Worm (Caenorhabditis elegans) whole organism, L3 larva: ENCODE data around the gene mut-7.
A peak's percentile ranks its signal among the peaks of the same experiment; 100 is the strongest.

Source experiments
- ZK546.5 ChIP-seq: sonication (generic microtip); optimal IDR thresholded peaks from 2 replicates; lab custom pipeline; 2017; ENCODE audit warnings: missing biosample characterization, missing genetic modification characterization
- aly-2 ChIP-seq: fragments of 150-350 bp; optimal IDR thresholded peaks from 2 replicates; lab custom pipeline; 2014; ENCODE audit warnings: missing biosample characterization, missing genetic modification characterization
- ceh-16 ChIP-seq: sonication (generic microtip); optimal IDR thresholded peaks from 2 replicates; lab custom pipeline; 2017; ENCODE audit warnings: missing biosample characterization, missing genetic modification characterization
- ceh-28 ChIP-seq: fragments of 150-350 bp; optimal IDR thresholded peaks from 2 replicates; lab custom pipeline; 2014; ENCODE audit warnings: missing biosample characterization, missing genetic modification reagents, missing genetic modification characterization
- ceh-82 ChIP-seq: fragments of 150-350 bp; optimal IDR thresholded peaks from 2 replicates; lab custom pipeline; 2014; ENCODE audit warnings: missing biosample characterization, missing genetic modification characterization
- ceh-9 ChIP-seq: sonication (generic microtip); optimal IDR thresholded peaks from 2 replicates; lab custom pipeline; 2018; ENCODE audit warnings: missing biosample characterization, missing genetic modification characterization
- egl-27 ChIP-seq: sonication (generic microtip); optimal IDR thresholded peaks from 4 replicates; lab custom pipeline; 2017; ENCODE audit warnings: missing biosample characterization, missing genetic modification reagents, missing genetic modification characterization
- egl-5 ChIP-seq: fragments of 150-350 bp; optimal IDR thresholded peaks from 2 replicates; lab custom pipeline; 2017; ENCODE audit warnings: missing biosample characterization, missing genetic modification reagents, missing genetic modification characterization, inconsistent platforms
- elt-1 ChIP-seq: fragments of 150-350 bp; optimal IDR thresholded peaks from 2 replicates; lab custom pipeline; 2014; ENCODE audit warnings: missing biosample characterization, missing genetic modification characterization
- elt-2 ChIP-seq: sonication (generic microtip); optimal IDR thresholded peaks from 2 replicates; lab custom pipeline; 2016; ENCODE audit warnings: missing genetic modification reagents, mild to moderate bottlenecking, missing genetic modification characterization, missing compliant biosample characterization
- elt-3 ChIP-seq, 3 experiments: fragments of 150-350 bp in 1 of 3; sonication (generic microtip) in 2 of 3; optimal IDR thresholded peaks; 2 replicates in 2 of 3; 4 replicates in 1 of 3; lab custom pipeline; 2014 to 2017; ENCODE audit warnings: missing biosample characterization in 3 of 3, missing genetic modification characterization in 3 of 3
- eor-1 ChIP-seq, 2 experiments: fragments of 150-350 bp; optimal IDR thresholded peaks; 2 replicates each; lab custom pipeline; 2014 to 2018; ENCODE audit warnings: missing biosample characterization in 2 of 2, missing genetic modification characterization in 2 of 2
- fkh-10 ChIP-seq: sonication (generic microtip); optimal IDR thresholded peaks from 2 replicates; lab custom pipeline; 2017; ENCODE audit warnings: missing biosample characterization, missing genetic modification reagents, missing genetic modification characterization
- fkh-2 ChIP-seq: fragments of 150-350 bp; optimal IDR thresholded peaks from 2 replicates; lab custom pipeline; 2014; ENCODE audit warnings: missing biosample characterization, missing genetic modification reagents, missing genetic modification characterization
- hmg-11 ChIP-seq: sonication (generic microtip); optimal IDR thresholded peaks from 2 replicates; lab custom pipeline; 2016; ENCODE audit warnings: missing genetic modification characterization, missing compliant biosample characterization
- jun-1 ChIP-seq: fragments of 150-350 bp; optimal IDR thresholded peaks from 2 replicates; lab custom pipeline; 2014; ENCODE audit warnings: missing biosample characterization, missing genetic modification reagents, missing genetic modification characterization
- lin-15B ChIP-seq: fragments of 150-350 bp; optimal IDR thresholded peaks from 2 replicates; lab custom pipeline; 2014; ENCODE audit warnings: missing biosample characterization, missing genetic modification characterization
- lsy-12 ChIP-seq: sonication (generic microtip); optimal IDR thresholded peaks from 2 replicates; lab custom pipeline; 2016; ENCODE audit warnings: mild to moderate bottlenecking, missing genetic modification characterization, missing compliant biosample characterization
- mdl-1 ChIP-seq: fragments of 150-350 bp; optimal IDR thresholded peaks from 2 replicates; lab custom pipeline; 2014; ENCODE audit warnings: missing biosample characterization, missing genetic modification characterization
- mml-1 ChIP-seq: fragments of 150-350 bp; sonication (generic microtip); optimal IDR thresholded peaks from 3 replicates; lab custom pipeline; 2014; ENCODE audit warnings: missing biosample characterization, missing genetic modification characterization
- nfya-1 ChIP-seq: sonication (generic microtip); optimal IDR thresholded peaks from 2 replicates; lab custom pipeline; 2017; ENCODE audit warnings: missing genetic modification characterization, mild to moderate bottlenecking, missing compliant biosample characterization, antibody characterized with exemption, moderate library complexity; ENCODE audit not compliant: insufficient read depth
- nhr-11 ChIP-seq: fragments of 150-350 bp; optimal IDR thresholded peaks from 2 replicates; lab custom pipeline; 2014; ENCODE audit warnings: missing biosample characterization, missing genetic modification characterization
- nhr-12 ChIP-seq: fragments of 150-350 bp; optimal IDR thresholded peaks from 2 replicates; lab custom pipeline; 2014; ENCODE audit warnings: missing biosample characterization, missing genetic modification characterization
- nhr-23 ChIP-seq: fragments of 150-350 bp; optimal IDR thresholded peaks from 2 replicates; lab custom pipeline; 2014; ENCODE audit warnings: missing biosample characterization, missing genetic modification reagents, missing genetic modification characterization
- nhr-237 ChIP-seq: fragments of 150-350 bp; optimal IDR thresholded peaks from 2 replicates; lab custom pipeline; 2014; ENCODE audit warnings: missing biosample characterization, missing genetic modification characterization
- nhr-25 ChIP-seq: sonication (generic microtip); optimal IDR thresholded peaks from 2 replicates; lab custom pipeline; 2017; ENCODE audit warnings: missing biosample characterization, missing genetic modification characterization
- nhr-28 ChIP-seq: fragments of 150-350 bp; optimal IDR thresholded peaks from 2 replicates; lab custom pipeline; 2014; ENCODE audit warnings: missing biosample characterization, missing genetic modification characterization
- nhr-43 ChIP-seq: sonication (generic microtip); optimal IDR thresholded peaks from 2 replicates; lab custom pipeline; 2016; ENCODE audit warnings: mild to moderate bottlenecking, missing genetic modification characterization, missing compliant biosample characterization; ENCODE audit not compliant: poor library complexity, severe bottlenecking
- nhr-67 ChIP-seq: fragments of 150-350 bp; optimal IDR thresholded peaks from 2 replicates; lab custom pipeline; 2014; ENCODE audit warnings: missing biosample characterization, missing genetic modification characterization
- nhr-76 ChIP-seq: fragments of 150-350 bp; sonication (generic microtip); optimal IDR thresholded peaks from 5 replicates; lab custom pipeline; 2014; ENCODE audit warnings: missing biosample characterization, missing genetic modification characterization
- nhr-77 ChIP-seq: fragments of 150-350 bp; optimal IDR thresholded peaks from 2 replicates; lab custom pipeline; 2014; ENCODE audit warnings: missing biosample characterization, missing genetic modification characterization
- pha-4 ChIP-seq: fragments of 150-350 bp; optimal IDR thresholded peaks from 2 replicates; lab custom pipeline; 2014; ENCODE audit warnings: missing biosample characterization, missing genetic modification reagents, missing genetic modification characterization
- pqm-1 ChIP-seq: fragments of 150-350 bp; optimal IDR thresholded peaks from 2 replicates; lab custom pipeline; 2017; ENCODE audit warnings: missing biosample characterization, missing genetic modification characterization, inconsistent platforms
- sea-2 ChIP-seq: fragments of 150-350 bp; sonication (generic microtip); optimal IDR thresholded peaks from 4 replicates; lab custom pipeline; 2014; ENCODE audit warnings: missing biosample characterization, missing genetic modification reagents, missing genetic modification characterization
- skn-1 ChIP-seq: fragments of 150-350 bp; optimal IDR thresholded peaks from 2 replicates; lab custom pipeline; 2014; ENCODE audit warnings: missing biosample characterization, missing genetic modification characterization
- snpc-4 ChIP-seq: fragments of 150-350 bp; optimal IDR thresholded peaks from 2 replicates; lab custom pipeline; 2014; ENCODE audit warnings: missing biosample characterization, missing genetic modification characterization
- tbx-2 ChIP-seq: sonication (generic microtip); optimal IDR thresholded peaks from 2 replicates; lab custom pipeline; 2016; ENCODE audit warnings: mild to moderate bottlenecking, missing genetic modification characterization, missing compliant biosample characterization
- unc-62 ChIP-seq: fragments of 150-350 bp; sonication (generic microtip); optimal IDR thresholded peaks from 4 replicates; lab custom pipeline; 2014; ENCODE audit warnings: missing biosample characterization, missing genetic modification reagents, missing genetic modification characterization
- zag-1 ChIP-seq: fragments of 150-350 bp; optimal IDR thresholded peaks from 2 replicates; lab custom pipeline; 2014; ENCODE audit warnings: missing biosample characterization, missing genetic modification characterization
- ztf-4 ChIP-seq: fragments of 150-350 bp; optimal IDR thresholded peaks from 2 replicates; lab custom pipeline; 2014; ENCODE audit warnings: missing biosample characterization, missing genetic modification characterization

mut-7 gene

DNA sequence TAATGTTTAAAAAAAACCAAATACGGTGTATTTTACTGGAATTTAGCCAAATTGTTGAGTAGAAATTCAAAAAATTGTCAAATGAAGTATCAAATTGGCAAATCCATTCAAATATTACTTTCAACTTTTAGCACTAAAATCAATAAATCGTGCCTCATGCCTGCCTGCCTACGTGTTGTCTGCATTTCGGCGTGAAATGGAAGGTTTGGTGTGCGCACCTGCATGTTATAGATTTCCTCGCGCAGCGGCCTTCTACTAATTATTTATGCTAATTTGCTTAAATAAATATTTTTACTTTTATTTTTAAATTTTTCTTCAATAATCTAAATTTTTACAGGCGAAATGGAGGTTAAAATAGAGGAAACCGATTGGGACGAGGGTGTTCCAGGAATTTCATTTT is 13.4 kb downstream of the mut-7 start, which contains the start of gene ZK1098.2:
TSS of gene ZK1098.2 (plus strand) at position 336 of the 400 bp plus-strand sequence.
- peak; percentile 69 for TF ChIP-seq pha-4
- TF ChIP-seq ceh-9 (tag; lab: Kevin White, UChicago), result no peak
- no peak for TF ChIP-seq nhr-28 (tag; lab: Kevin White, UChicago)
- peak; percentile 34 for TF ChIP-seq nfya-1 (tag; lab: Kevin White, UChicago)

DNA sequence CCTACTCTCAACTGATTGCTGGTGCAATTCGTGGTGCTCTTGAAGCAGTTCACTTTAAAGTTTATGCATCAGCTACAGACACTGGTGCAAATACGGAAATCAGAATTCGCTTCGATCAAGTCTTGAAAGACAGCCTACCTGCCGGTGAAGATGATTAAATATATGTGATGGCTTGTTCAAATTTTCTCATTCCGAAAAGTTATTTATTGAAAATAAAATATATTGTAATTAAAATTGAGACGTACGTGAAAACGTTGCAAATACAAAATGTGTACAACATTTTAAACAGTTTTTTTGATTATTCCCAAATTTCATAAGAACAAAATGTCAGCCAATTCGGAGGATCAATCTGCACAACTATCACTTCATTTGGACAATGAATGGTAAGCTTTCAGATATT is 15.3 kb downstream of the mut-7 start, which contains the start of gene ZK1098.6:
TSS of gene ZK1098.6 (plus strand) at position 301 of the 400 bp plus-strand sequence.
- TF ChIP-seq nhr-237 (tag; lab: Kevin White, UChicago), result no peak
- TF ChIP-seq, all 47 proteins: peak for 0

- TF ChIP-seq ceh-82 (tag; lab: Kevin White, UChicago) (no peak), snpc-4 (tag; lab: Kevin White, UChicago) (no peak), nhr-11 (tag; lab: Kevin White, UChicago) (no peak), ceh-16 (tag; lab: Kevin White, UChicago) (no peak), lsy-12 (tag; lab: Kevin White, UChicago) (no peak), nhr-28 (tag; lab: Kevin White, UChicago) (no peak), mdl-1 (no peak), elt-2 (no peak), unc-62 (no peak), fkh-2 (tag; lab: Kevin White, UChicago) (no peak)
Observed at ce11 chrIII:9525252-9525651, 16.9 kb downstream of the mut-7 start, which contains the start of gene trpp-3. TSS of gene trpp-3 (plus strand) at chrIII:9525552.

DNA sequence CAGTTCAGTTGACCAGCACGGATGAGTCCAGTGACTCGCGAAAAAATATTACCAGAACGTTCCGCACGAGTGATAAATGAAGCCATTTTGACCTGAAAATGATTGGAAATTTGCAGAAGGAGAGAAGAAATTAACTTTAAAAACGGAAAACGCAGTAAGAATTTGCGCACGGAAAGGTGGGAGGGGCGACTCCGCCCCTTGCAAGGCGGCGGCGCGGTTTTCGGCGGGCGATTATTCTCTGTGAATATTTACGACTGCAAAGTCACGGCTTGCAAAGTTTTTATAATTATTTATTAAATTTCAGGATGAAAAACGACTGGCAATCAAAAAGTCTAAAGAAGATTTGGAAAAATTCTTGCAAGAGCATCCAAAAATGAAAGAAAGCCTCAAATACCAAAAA is 18.6 kb downstream of the mut-7 start, which contains the start of gene mrps-23:
TSS of gene mrps-23 (minus strand) at position 92 of the 400 bp plus-strand sequence.
- TF ChIP-seq nhr-12 (no peak), nfya-1 (tag; lab: Kevin White, UChicago) (peak; percentile 48), mml-1 (tag; lab: Kevin White, UChicago) (no peak), nhr-237 (tag; lab: Kevin White, UChicago) (no peak), egl-27 (tag; lab: Kevin White, UChicago) (no peak), ceh-28 (tag; lab: Kevin White, UChicago) (no peak), nhr-43 (tag; lab: Kevin White, UChicago) (no peak), elt-2 (no peak), eor-1 (tag; optimal IDR thresholded peaks at IDR 0.05; lab: Kevin White, UChicago) (no peak), nhr-11 (tag; lab: Kevin White, UChicago) (no peak), ZK546.5 (tag; lab: Kevin White, UChicago) (no peak), nhr-67 (tag; lab: Kevin White, UChicago) (no peak), ceh-82 (tag; lab: Kevin White, UChicago) (no peak), pqm-1 (tag; lab: Kevin White, UChicago) (no peak), aly-2 (no peak), hmg-11 (tag; lab: Kevin White, UChicago) (peak; percentile 22), nhr-77 (tag; lab: Kevin White, UChicago) (no peak), tbx-2 (tag; lab: Kevin White, UChicago) (no peak), elt-3 (tag; optimal IDR thresholded peaks at IDR 0.05; lab: Kevin White, UChicago) (no peak), sea-2 (GFP tag; lab: Kevin White, UChicago) (no peak), nhr-76 (tag; lab: Kevin White, UChicago) (no peak), pha-4 (peak; percentile 3)
- TF ChIP-seq, all 47 proteins: peak for 3

ce11 chrIII:9521410-9522090 is 20.6 kb downstream of the mut-7 start, which contains the start of the genes clu-1 and prp-40:
TSS of gene clu-1 (minus strand) at chrIII:9521460.
TSS of gene prp-40 (plus strand) at chrIII:9522075.
- TF ChIP-seq sea-2 (GFP tag; lab: Kevin White, UChicago), result no peak
- peak; percentile 56 for TF ChIP-seq skn-1
- TF ChIP-seq zag-1 (tag; lab: Kevin White, UChicago), result peak; percentile 35
- peak; percentile 93 for TF ChIP-seq pha-4
- peak; percentile 69 for TF ChIP-seq elt-2
- no peak for TF ChIP-seq aly-2
- peak; percentile 72 for TF ChIP-seq egl-5 (tag; lab: Kevin White, UChicago)
- TF ChIP-seq fkh-10 (GFP tag; lab: Kevin White, UChicago), result peak; percentile 69
- peak; percentile 74 for TF ChIP-seq pqm-1 (tag; lab: Kevin White, UChicago)
- TF ChIP-seq nhr-25 (tag; lab: Kevin White, UChicago), result peak; percentile 92
- TF ChIP-seq snpc-4 (tag; lab: Kevin White, UChicago), result peak; percentile 90
- peak; percentile 36 for TF ChIP-seq elt-1 (tag; lab: Kevin White, UChicago)
- peak; percentile 83 for TF ChIP-seq hmg-11 (tag; lab: Kevin White, UChicago)
- TF ChIP-seq jun-1 (tag; lab: Kevin White, UChicago), result peak; percentile 80
- peak; percentile 76 for TF ChIP-seq ceh-28 (tag; lab: Kevin White, UChicago)
- TF ChIP-seq ceh-16 (tag; lab: Kevin White, UChicago), result no peak
- peak; percentile 63 for TF ChIP-seq nhr-11 (tag; lab: Kevin White, UChicago)
- peak; percentile 80 for TF ChIP-seq lsy-12 (tag; lab: Kevin White, UChicago)
- peak; percentile 98 for TF ChIP-seq lin-15B
- TF ChIP-seq tbx-2 (tag; lab: Kevin White, UChicago), result peak; percentile 62
- TF ChIP-seq nfya-1 (tag; lab: Kevin White, UChicago), result peak; percentile 91
- peak; percentile 93 for TF ChIP-seq nhr-23
- no peak for TF ChIP-seq nhr-77 (tag; lab: Kevin White, UChicago)
- TF ChIP-seq fkh-2 (tag; lab: Kevin White, UChicago), result no peak
- TF ChIP-seq elt-3 (tag; optimal IDR thresholded peaks at IDR 0.05; lab: Kevin White, UChicago), result no peak
- peak; percentile 75 for TF ChIP-seq nhr-43 (tag; lab: Kevin White, UChicago)
- peak; percentile 50 for TF ChIP-seq ztf-4 (tag; lab: Kevin White, UChicago)
